Worm (Caenorhabditis elegans) whole organism, L4 larva: ENCODE measurements around the gene F08F8.6.
A peak's percentile ranks its signal among the peaks of the same experiment; 100 is the strongest.

Experiments
- attf-4 ChIP-seq: sonication (generic microtip); optimal IDR thresholded peaks from 3 replicates; lab custom pipeline; 2017; ENCODE audit warnings: missing biosample characterization, missing genetic modification characterization
- daf-12 ChIP-seq: fragments of 150-350 bp; optimal IDR thresholded peaks from 2 replicates; lab custom pipeline; 2014; ENCODE audit warnings: missing biosample characterization, missing genetic modification reagents, missing genetic modification characterization
- dmd-8 ChIP-seq: fragments of 200-800 bp; sonication (Bioruptor generic); IDR thresholded peaks from 2 replicates; pipeline ENCODE4 v1.3.6; 2022; ENCODE audit warnings: missing genetic modification characterization, missing compliant biosample characterization
- dve-1 ChIP-seq: sonication (generic microtip); optimal IDR thresholded peaks from 2 replicates; lab custom pipeline; 2017; ENCODE audit warnings: antibody characterized with exemption, mild to moderate bottlenecking, missing genetic modification characterization, missing compliant biosample characterization; ENCODE audit not compliant: insufficient read depth
- lin-1 ChIP-seq: fragments of 200-800 bp; sonication (Bioruptor generic); IDR thresholded peaks from 2 replicates; pipeline ENCODE4 v1.3.6; 2022; ENCODE audit warnings: missing genetic modification reagents, missing genetic modification characterization, missing compliant biosample characterization
- lin-38 ChIP-seq: fragments of 200-800 bp; sonication (Bioruptor generic); IDR thresholded peaks from 2 replicates; pipeline ENCODE4 v1.3.6; 2022; ENCODE audit warnings: missing genetic modification reagents, missing genetic modification characterization, missing compliant biosample characterization
- lin-39 ChIP-seq: fragments of 150-350 bp; optimal IDR thresholded peaks from 2 replicates; lab custom pipeline; 2014; ENCODE audit warnings: missing biosample characterization, missing genetic modification reagents, missing genetic modification characterization
- nhr-42 ChIP-seq: fragments of 200-800 bp; sonication (Bioruptor generic); IDR thresholded peaks from 2 replicates; pipeline ENCODE4 v1.3.6; 2022; ENCODE audit warnings: missing genetic modification characterization, missing compliant biosample characterization
- nhr-6 ChIP-seq: fragments of 150-350 bp; optimal IDR thresholded peaks from 2 replicates; lab custom pipeline; 2014; ENCODE audit warnings: missing biosample characterization, missing genetic modification characterization
- unc-62 ChIP-seq, 3 experiments: fragments of 150-350 bp in 1 of 3; sonication (generic microtip); optimal IDR thresholded peaks in 2 of 3; peaks in 1 of 3; 1 replicate in 1 of 3; 2 replicates in 2 of 3; lab custom pipeline; 2014 to 2017; ENCODE audit warnings: missing biosample characterization in 3 of 3, missing genetic modification characterization in 3 of 3, missing genetic modification reagents in 3 of 3, missing genotype in 1 of 3

ce11 chrIII:7381546-7382171 lies 38.2 kb downstream of the F08F8.6 start, which contains the start of the genes hmg-4 and T20B12.3:
- TF ChIP-seq attf-4 (tag; lab: Kevin White, UChicago) (no peak), lin-38 (GFP tag; lab: Robert Waterston, UW) (peak; percentile 53), nhr-6 (no peak), nhr-42 (no peak), dmd-8 (no peak), dve-1 (peak; percentile 15), lin-39 (tag; lab: Kevin White, UChicago) (no peak), unc-62 (GFP tag; optimal IDR thresholded peaks at IDR 0.05 in 1 of 2; lab: Kevin White, UChicago) (no peak), unc-62 (tag; optimal IDR thresholded peaks at IDR 0.05; lab: Kevin White, UChicago) (no peak), daf-12 (tag; lab: Kevin White, UChicago) (no peak), lin-1 (no peak)
